Fruit fly (Drosophila melanogaster): ENCODE results near the gene Sec61gamma.

Sec61gamma gene

dm6 chrX:19663859-19664728 is 21.0 kb downstream of the Sec61gamma start, which contains the start of the genes CG14223 and Ssu72:
CG14223 (minus strand) TSS chrX:19663971.
Ssu72 (plus strand) TSS chrX:19664561.
- TF ChIP-seq Mnt (GFP tag; optimal IDR thresholded peaks at IDR 0.05) (peak; percentile 47), cnc (optimal IDR thresholded peaks at IDR 0.05) (no peak), CG5204 (GFP tag; optimal IDR thresholded peaks at IDR 0.05) (peak; percentile 42), tj (GFP tag; optimal IDR thresholded peaks at IDR 0.05) (no peak), CG14711 (tag; optimal IDR thresholded peaks at IDR 0.05) (no peak), toe (GFP tag; optimal IDR thresholded peaks at IDR 0.05) (no peak), kay (GFP tag; ENCODE audit: borderline replicate concordance) (no peak), pad (GFP tag; optimal IDR thresholded peaks at IDR 0.05) (no peak), CG7045 (GFP tag; optimal IDR thresholded peaks at IDR 0.05) (no peak), CG33017 (tag; optimal IDR thresholded peaks at IDR 0.05) (no peak), ovo (GFP tag; optimal IDR thresholded peaks at IDR 0.05) (no peak), CG1620 (GFP tag; optimal IDR thresholded peaks at IDR 0.05) (peak; percentile 69), Crg-1 (GFP tag; optimal IDR thresholded peaks at IDR 0.05) (peak; percentile 4), CG11617 (GFP tag; optimal IDR thresholded peaks at IDR 0.05) (no peak), cic (GFP tag; optimal IDR thresholded peaks at IDR 0.05) (no peak), Hr96 (GFP tag; optimal IDR thresholded peaks at IDR 0.05) (peak; percentile 23), bab1 (GFP tag; optimal IDR thresholded peaks at IDR 0.05) (no peak), CG7101 (tag; optimal IDR thresholded peaks at IDR 0.05) (peak; percentile 22), Clk (GFP tag; optimal IDR thresholded peaks at IDR 0.05) (no peak), CG12768 (GFP tag; optimal IDR thresholded peaks at IDR 0.05) (no peak)

- TF ChIP-seq CG14711 (tag; optimal IDR thresholded peaks at IDR 0.05), result no peak
- no peak for TF ChIP-seq cnc (optimal IDR thresholded peaks at IDR 0.05)
- no peak for TF ChIP-seq ovo (GFP tag; optimal IDR thresholded peaks at IDR 0.05)
- TF ChIP-seq toe (GFP tag; optimal IDR thresholded peaks at IDR 0.05), result peak; percentile 2
- TF ChIP-seq CG1620 (GFP tag; optimal IDR thresholded peaks at IDR 0.05), result peak; percentile 49
- TF ChIP-seq CG12768 (GFP tag; optimal IDR thresholded peaks at IDR 0.05), result peak; percentile 28
- TF ChIP-seq bab1 (GFP tag; optimal IDR thresholded peaks at IDR 0.05), result peak; percentile 72
- TF ChIP-seq tj (GFP tag; optimal IDR thresholded peaks at IDR 0.05), result peak; percentile 48
- peak; percentile 99 for TF ChIP-seq cic (GFP tag; optimal IDR thresholded peaks at IDR 0.05)
- TF ChIP-seq pad (GFP tag; optimal IDR thresholded peaks at IDR 0.05), result no peak
- peak; percentile 24 for TF ChIP-seq CG11617 (GFP tag; optimal IDR thresholded peaks at IDR 0.05)
- TF ChIP-seq Mnt (GFP tag; optimal IDR thresholded peaks at IDR 0.05), result peak; percentile 72
- no peak for TF ChIP-seq CG33017 (tag; optimal IDR thresholded peaks at IDR 0.05)
- no peak for TF ChIP-seq CG5204 (GFP tag; optimal IDR thresholded peaks at IDR 0.05)
- TF ChIP-seq Crg-1 (GFP tag; optimal IDR thresholded peaks at IDR 0.05), result no peak
- no peak for TF ChIP-seq CG7045 (GFP tag; optimal IDR thresholded peaks at IDR 0.05)
- peak; percentile 43 for TF ChIP-seq Hr96 (GFP tag; optimal IDR thresholded peaks at IDR 0.05)
- TF ChIP-seq CG7101 (tag; optimal IDR thresholded peaks at IDR 0.05), result peak; percentile 31
- TF ChIP-seq kay (GFP tag; ENCODE audit: borderline replicate concordance), result no peak
- TF ChIP-seq Clk (GFP tag; optimal IDR thresholded peaks at IDR 0.05), result no peak
These were observed 22.6 kb downstream of the Sec61gamma start for dm6 chrX:19665684-19666141.

dm6 chrX:19666991-19667409 is 23.9 kb downstream of the Sec61gamma start, which contains the start of gene Zw:
Zw (plus strand) TSS chrX:19667252.
- TF ChIP-seq Crg-1 (GFP tag; optimal IDR thresholded peaks at IDR 0.05), result no peak
- TF ChIP-seq CG7045 (GFP tag; optimal IDR thresholded peaks at IDR 0.05), result peak; percentile 24
- no peak for TF ChIP-seq ovo (GFP tag; optimal IDR thresholded peaks at IDR 0.05)
- peak; percentile 69 for TF ChIP-seq Mnt (GFP tag; optimal IDR thresholded peaks at IDR 0.05)
- peak; percentile 25 for TF ChIP-seq CG11617 (GFP tag; optimal IDR thresholded peaks at IDR 0.05)
- TF ChIP-seq CG1620 (GFP tag; optimal IDR thresholded peaks at IDR 0.05), result peak; percentile 80
- peak; percentile 61 for TF ChIP-seq kay (GFP tag; ENCODE audit: borderline replicate concordance)
- TF ChIP-seq cic (GFP tag; optimal IDR thresholded peaks at IDR 0.05), result peak; percentile 84
- TF ChIP-seq Clk (GFP tag; optimal IDR thresholded peaks at IDR 0.05), result peak; percentile 8
- peak; percentile 71 for TF ChIP-seq tj (GFP tag; optimal IDR thresholded peaks at IDR 0.05)
- peak; percentile 79 for TF ChIP-seq Hr96 (GFP tag; optimal IDR thresholded peaks at IDR 0.05)
- TF ChIP-seq CG5204 (GFP tag; optimal IDR thresholded peaks at IDR 0.05), result peak; percentile 46
- peak; percentile 35 for TF ChIP-seq toe (GFP tag; optimal IDR thresholded peaks at IDR 0.05)
- peak; percentile 45 for TF ChIP-seq CG12768 (GFP tag; optimal IDR thresholded peaks at IDR 0.05)
- TF ChIP-seq pad (GFP tag; optimal IDR thresholded peaks at IDR 0.05), result peak; percentile 51
- no peak for TF ChIP-seq CG33017 (tag; optimal IDR thresholded peaks at IDR 0.05)
- TF ChIP-seq bab1 (GFP tag; optimal IDR thresholded peaks at IDR 0.05), result peak; percentile 68
- TF ChIP-seq CG7101 (tag; optimal IDR thresholded peaks at IDR 0.05), result peak; percentile 63
- no peak for TF ChIP-seq cnc (optimal IDR thresholded peaks at IDR 0.05)
- TF ChIP-seq CG14711 (tag; optimal IDR thresholded peaks at IDR 0.05), result peak; percentile 43

- TF ChIP-seq Mnt (GFP tag; optimal IDR thresholded peaks at IDR 0.05), result no peak
- TF ChIP-seq cic (GFP tag; optimal IDR thresholded peaks at IDR 0.05), result peak; percentile 11
These were observed 24.4 kb downstream of the Sec61gamma start for dm6 chrX:19667444-19668104.

DNA sequence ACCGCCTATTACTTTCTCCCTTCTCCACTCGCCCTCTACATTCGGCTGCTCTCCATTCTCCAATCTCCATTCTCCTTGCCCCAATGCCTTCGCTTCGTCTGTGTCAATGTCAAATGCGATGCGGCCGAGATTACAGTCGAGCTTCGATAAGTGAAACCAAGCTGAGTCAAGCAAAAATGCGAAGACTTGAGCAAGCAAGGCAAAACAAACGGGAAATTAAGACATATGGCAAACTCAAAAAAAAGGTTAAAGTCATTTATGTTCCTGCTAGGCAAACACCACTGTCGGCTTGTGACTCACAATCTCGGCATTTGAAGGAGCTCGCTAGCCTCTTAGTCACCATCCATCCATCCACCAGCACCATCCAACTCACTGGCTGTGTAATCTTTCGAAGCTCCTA is 25.3 kb downstream of the Sec61gamma start:
- TF ChIP-seq Crg-1 (GFP tag; optimal IDR thresholded peaks at IDR 0.05) (peak; percentile 93), CG12768 (GFP tag; optimal IDR thresholded peaks at IDR 0.05) (peak; percentile 96), tj (GFP tag; optimal IDR thresholded peaks at IDR 0.05) (peak; percentile 81), pad (GFP tag; optimal IDR thresholded peaks at IDR 0.05) (peak; percentile 83), toe (GFP tag; optimal IDR thresholded peaks at IDR 0.05) (peak; percentile 91), Clk (GFP tag; optimal IDR thresholded peaks at IDR 0.05) (peak; percentile 84), cic (GFP tag; optimal IDR thresholded peaks at IDR 0.05) (peak; percentile 44), CG33017 (tag; optimal IDR thresholded peaks at IDR 0.05) (peak; percentile 93), CG11617 (GFP tag; optimal IDR thresholded peaks at IDR 0.05) (peak; percentile 94), CG7101 (tag; optimal IDR thresholded peaks at IDR 0.05) (peak; percentile 98), Mnt (GFP tag; optimal IDR thresholded peaks at IDR 0.05) (peak; percentile 94), ovo (GFP tag; optimal IDR thresholded peaks at IDR 0.05) (peak; percentile 91), kay (GFP tag; ENCODE audit: borderline replicate concordance) (peak; percentile 99), Hr96 (GFP tag; optimal IDR thresholded peaks at IDR 0.05) (peak; percentile 98), cnc (optimal IDR thresholded peaks at IDR 0.05) (no peak), CG1620 (GFP tag; optimal IDR thresholded peaks at IDR 0.05) (peak; percentile 96), CG5204 (GFP tag; optimal IDR thresholded peaks at IDR 0.05) (peak; percentile 95), bab1 (GFP tag; optimal IDR thresholded peaks at IDR 0.05) (peak; percentile 90), CG7045 (GFP tag; optimal IDR thresholded peaks at IDR 0.05) (peak; percentile 91), CG14711 (tag; optimal IDR thresholded peaks at IDR 0.05) (peak; percentile 88)
